Worm (Caenorhabditis elegans): ENCODE measurements around the gene F09C8.1.

DNA sequence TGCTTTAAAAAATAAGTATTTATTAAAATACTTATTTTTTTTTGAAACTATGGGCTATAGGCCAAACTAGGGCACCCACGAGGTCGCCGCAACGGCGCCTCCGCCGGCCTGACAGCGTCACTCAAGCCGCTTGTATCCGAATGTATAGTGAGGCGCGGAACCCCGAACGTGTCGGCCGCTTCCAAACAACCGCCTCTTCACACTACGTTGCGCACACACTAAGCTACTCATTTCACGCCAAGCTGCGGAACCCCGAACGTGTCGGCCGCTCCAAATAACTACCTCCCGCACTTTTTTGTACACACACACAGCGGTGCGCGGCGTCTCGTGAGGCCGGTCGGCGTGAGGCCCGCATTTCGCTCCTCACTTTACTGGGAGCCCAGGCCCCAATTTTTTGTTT is 50.4 kb downstream of the F09C8.1 start:
- TF ChIP-seq lsy-12 (tag; optimal IDR thresholded peaks at IDR 0.05) (no peak), pha-4 (tag; optimal IDR thresholded peaks at IDR 0.05) (no peak), daf-12 (tag; optimal IDR thresholded peaks at IDR 0.05) (no peak), nhr-76 (tag; optimal IDR thresholded peaks at IDR 0.05) (no peak), unc-62 (GFP tag; optimal IDR thresholded peaks at IDR 0.05) (no peak), nhr-23 (tag; optimal IDR thresholded peaks at IDR 0.05) (no peak)
